Worm (Caenorhabditis elegans): Measurements from ENCODE around the gene abu-4.

Gene abu-4

ce11 chrV:2294577-2294976, 19.9 kb downstream of the abu-4 start, which contains the start of gene nhr-226:
TSS of gene nhr-226 (plus strand) at chrV:2294877.
- no peak for TF ChIP-seq blmp-1 (tag; optimal IDR thresholded peaks at IDR 0.05)
- no peak for TF ChIP-seq tbx-8 (GFP tag; optimal IDR thresholded peaks at IDR 0.05)
- no peak for TF ChIP-seq snpc-4 (tag; optimal IDR thresholded peaks at IDR 0.05)
- TF ChIP-seq hlh-1 (tag; optimal IDR thresholded peaks at IDR 0.05), result no peak
- TF ChIP-seq ztf-11 (tag; optimal IDR thresholded peaks at IDR 0.05), result no peak
- TF ChIP-seq unc-39 (tag; optimal IDR thresholded peaks at IDR 0.05), result no peak
- no peak for TF ChIP-seq mls-2 (tag; optimal IDR thresholded peaks at IDR 0.05)

DNA sequence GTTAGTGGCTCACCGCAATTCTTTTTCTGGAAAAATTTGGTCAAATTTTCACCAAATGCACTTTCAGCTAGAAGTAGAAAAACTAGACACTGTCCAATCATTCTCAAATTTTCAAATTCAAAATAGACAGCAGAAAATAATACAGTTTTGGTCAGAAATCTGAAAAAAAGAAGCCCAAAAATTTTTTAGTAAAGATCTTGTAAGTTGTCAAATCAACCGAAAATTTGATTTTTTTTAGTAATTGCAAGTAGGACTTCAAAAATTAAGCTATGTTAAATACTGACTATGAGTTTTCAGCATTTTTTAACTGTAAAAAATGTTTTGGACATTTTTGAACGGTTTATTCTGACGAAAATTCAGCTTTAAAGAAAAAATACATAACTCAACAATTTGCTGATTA, 26.3 kb downstream of the abu-4 start, which contains the start of gene Y19D10B.8:
Y19D10B.8 (minus strand) TSS at position 101 of the 400 bp plus-strand sequence.
- TF ChIP-seq unc-39 (tag; optimal IDR thresholded peaks at IDR 0.05), result no peak
- TF ChIP-seq blmp-1 (tag; optimal IDR thresholded peaks at IDR 0.05), result no peak
- no peak for TF ChIP-seq ham-2 (GFP tag; optimal IDR thresholded peaks at IDR 0.05)
- TF ChIP-seq pha-4 (tag; optimal IDR thresholded peaks at IDR 0.05), result no peak
- no peak for TF ChIP-seq unc-62 (GFP tag; optimal IDR thresholded peaks at IDR 0.05)
- no peak for TF ChIP-seq ces-1 (GFP tag; optimal IDR thresholded peaks at IDR 0.05)
- no peak for TF ChIP-seq sptf-1 (tag; optimal IDR thresholded peaks at IDR 0.05)
- TF ChIP-seq hlh-1 (tag; optimal IDR thresholded peaks at IDR 0.05), result no peak
- no peak for TF ChIP-seq ceh-83 (GFP tag; optimal IDR thresholded peaks at IDR 0.05)
- TF ChIP-seq ztf-11 (tag; optimal IDR thresholded peaks at IDR 0.05), result no peak
- no peak for TF ChIP-seq lin-13 (tag; optimal IDR thresholded peaks at IDR 0.05)
- no peak for TF ChIP-seq elt-3 (tag; optimal IDR thresholded peaks at IDR 0.05)
- no peak for TF ChIP-seq nhr-28 (tag; optimal IDR thresholded peaks at IDR 0.05)
- no peak for TF ChIP-seq mls-2 (tag; optimal IDR thresholded peaks at IDR 0.05)
- TF ChIP-seq cnd-1 (tag; optimal IDR thresholded peaks at IDR 0.05), result no peak
- TF ChIP-seq nhr-12 (tag; optimal IDR thresholded peaks at IDR 0.05), result no peak
- TF ChIP-seq mab-5 (tag; optimal IDR thresholded peaks at IDR 0.05), result no peak
- no peak for TF ChIP-seq ceh-43 (GFP tag; optimal IDR thresholded peaks at IDR 0.05)
- no peak for TF ChIP-seq zip-8 (tag; optimal IDR thresholded peaks at IDR 0.05)
- no peak for TF ChIP-seq sem-2 (GFP tag; optimal IDR thresholded peaks at IDR 0.05)

- TF ChIP-seq flh-1 (GFP tag; optimal IDR thresholded peaks at IDR 0.05) (no peak), ceh-43 (GFP tag; optimal IDR thresholded peaks at IDR 0.05) (no peak), unc-39 (tag; optimal IDR thresholded peaks at IDR 0.05) (no peak), ces-1 (GFP tag; optimal IDR thresholded peaks at IDR 0.05) (no peak), tbx-8 (GFP tag; optimal IDR thresholded peaks at IDR 0.05) (no peak), lin-13 (tag; optimal IDR thresholded peaks at IDR 0.05) (no peak), ceh-39 (tag; optimal IDR thresholded peaks at IDR 0.05) (no peak), sptf-1 (tag; optimal IDR thresholded peaks at IDR 0.05) (no peak)
Measured at ce11 chrV:2303775-2304174, 29.1 kb downstream of the abu-4 start, which contains the start of gene irld-15. TSS of gene irld-15 (minus strand) at chrV:2303875.

- TF ChIP-seq ceh-39 (tag; optimal IDR thresholded peaks at IDR 0.05) (no peak), ceh-43 (GFP tag; optimal IDR thresholded peaks at IDR 0.05) (no peak), M03D4.4 (tag; optimal IDR thresholded peaks at IDR 0.05) (no peak), drap-1 (GFP tag; optimal IDR thresholded peaks at IDR 0.05) (no peak), ham-2 (GFP tag; optimal IDR thresholded peaks at IDR 0.05) (no peak), sptf-1 (tag; optimal IDR thresholded peaks at IDR 0.05) (no peak), lin-13 (tag; optimal IDR thresholded peaks at IDR 0.05) (no peak), bed-3 (GFP tag; optimal IDR thresholded peaks at IDR 0.05) (no peak), blmp-1 (tag; optimal IDR thresholded peaks at IDR 0.05) (no peak), hlh-1 (tag; optimal IDR thresholded peaks at IDR 0.05) (no peak), elt-3 (tag; optimal IDR thresholded peaks at IDR 0.05) (no peak), zip-8 (tag; optimal IDR thresholded peaks at IDR 0.05) (no peak), snpc-4 (tag; optimal IDR thresholded peaks at IDR 0.05) (no peak), pha-4 (tag; optimal IDR thresholded peaks at IDR 0.05) (no peak), unc-62 (GFP tag; optimal IDR thresholded peaks at IDR 0.05) (no peak), flh-1 (GFP tag; optimal IDR thresholded peaks at IDR 0.05) (no peak)
Measured at ce11 chrV:2306383-2306782, 31.7 kb downstream of the abu-4 start.

- TF ChIP-seq mep-1 (tag; optimal IDR thresholded peaks at IDR 0.05) (no peak), nhr-12 (tag; optimal IDR thresholded peaks at IDR 0.05) (no peak), lsy-2 (tag; optimal IDR thresholded peaks at IDR 0.05) (no peak), blmp-1 (tag; optimal IDR thresholded peaks at IDR 0.05) (no peak), bed-3 (GFP tag; optimal IDR thresholded peaks at IDR 0.05) (no peak), tbx-8 (GFP tag; optimal IDR thresholded peaks at IDR 0.05) (no peak), ham-2 (GFP tag; optimal IDR thresholded peaks at IDR 0.05) (no peak), lin-32 (GFP tag; optimal IDR thresholded peaks at IDR 0.05) (no peak), ceh-83 (GFP tag; optimal IDR thresholded peaks at IDR 0.05) (no peak), pha-4 (tag; optimal IDR thresholded peaks at IDR 0.05) (no peak), sem-2 (GFP tag; optimal IDR thresholded peaks at IDR 0.05) (no peak), drap-1 (GFP tag; optimal IDR thresholded peaks at IDR 0.05) (no peak), lin-13 (tag; optimal IDR thresholded peaks at IDR 0.05) (no peak), elt-1 (tag; optimal IDR thresholded peaks at IDR 0.05; ENCODE audit: borderline replicate concordance, insufficient read depth) (no peak), nhr-76 (tag; optimal IDR thresholded peaks at IDR 0.05) (no peak)
Measured at ce11 chrV:2308246-2308645, 33.6 kb downstream of the abu-4 start.
